Fruit fly (Drosophila melanogaster): Measurements from ENCODE around the gene CG13474.

Gene CG13474

dm6 chr3L:14712799-14713198, 15.9 kb upstream of the CG13474 start (continued):
- no peak for TF ChIP-seq Sry-δ (GFP tag; optimal IDR thresholded peaks at IDR 0.05)
- no peak for TF ChIP-seq prd (optimal IDR thresholded peaks at IDR 0.05)
- no peak for TF ChIP-seq prd (GFP tag; IDR thresholded peaks at IDR 0.05)
- TF ChIP-seq dan (GFP tag; IDR thresholded peaks at IDR 0.05) = no peak
- TF ChIP-seq rib (GFP tag; IDR thresholded peaks at IDR 0.05) = no peak
- peak; percentile 3 for TF ChIP-seq CG12071 (GFP tag; optimal IDR thresholded peaks at IDR 0.05)
- peak; percentile 89 for TF ChIP-seq exex (tag; optimal IDR thresholded peaks at IDR 0.05)
- no peak for TF ChIP-seq CG8924 (tag; optimal IDR thresholded peaks at IDR 0.05)

- TF ChIP-seq CG33213 (GFP tag; optimal IDR thresholded peaks at IDR 0.05) (peak; percentile 55), mirr (GFP tag; optimal IDR thresholded peaks at IDR 0.05) (peak; percentile 65), CG8089 (GFP tag; optimal IDR thresholded peaks at IDR 0.05) (peak; percentile 5), CG13894 (tag; optimal IDR thresholded peaks at IDR 0.05) (peak; percentile 45), CG11504 (tag; optimal IDR thresholded peaks at IDR 0.05) (peak; percentile 46), Antp (GFP tag; optimal IDR thresholded peaks at IDR 0.05) (peak; percentile 15), jing (GFP tag; optimal IDR thresholded peaks at IDR 0.05) (no peak), CG17829 (tag; optimal IDR thresholded peaks at IDR 0.05) (no peak), CG10209 (GFP tag; optimal IDR thresholded peaks at IDR 0.05) (peak; percentile 56), Tbp (GFP tag; optimal IDR thresholded peaks at IDR 0.05) (no peak), Jarid2 (GFP tag; optimal IDR thresholded peaks at IDR 0.05) (peak; percentile 19), CG9727 (GFP tag; optimal IDR thresholded peaks at IDR 0.05) (peak; percentile 25), Ravus (GFP tag; IDR thresholded peaks at IDR 0.05) (no peak), klu (GFP tag; IDR thresholded peaks at IDR 0.05) (no peak), tap (tag; optimal IDR thresholded peaks at IDR 0.05) (no peak), CG9876 (GFP tag; optimal IDR thresholded peaks at IDR 0.05) (peak; percentile 40), ase (GFP tag; IDR thresholded peaks at IDR 0.05) (no peak), CG9817 (tag; optimal IDR thresholded peaks at IDR 0.05) (peak; percentile 25), B-H1 (GFP tag; IDR thresholded peaks at IDR 0.05) (peak; percentile 18; the same call in 1 of the 3 replicates), Blimp-1 (GFP tag; optimal IDR thresholded peaks at IDR 0.05) (peak; percentile 64), CG7745 (tag; optimal IDR thresholded peaks at IDR 0.05) (no peak), CG8765 (GFP tag; IDR thresholded peaks at IDR 0.05) (no peak), CG10321 (GFP tag; IDR thresholded peaks at IDR 0.05) (peak; percentile 67; the same call in 1 of the 2 replicates), lov (optimal IDR thresholded peaks at IDR 0.05) (no peak), lov (GFP tag; IDR thresholded peaks at IDR 0.05) (no peak), CG12769 (tag; optimal IDR thresholded peaks at IDR 0.05) (peak; percentile 54), bab2 (GFP tag; optimal IDR thresholded peaks at IDR 0.05) (peak; percentile 71), CG3281 (GFP tag; optimal IDR thresholded peaks at IDR 0.05) (peak; percentile 65), CHES-1-like (GFP tag; optimal IDR thresholded peaks at IDR 0.05) (peak; percentile 62), ATbp (GFP tag; optimal IDR thresholded peaks at IDR 0.05) (peak; percentile 46), nau (GFP tag; optimal IDR thresholded peaks at IDR 0.05) (peak; percentile 14), unpg (GFP tag; optimal IDR thresholded peaks at IDR 0.05) (peak; percentile 33), CG2875 (GFP tag; optimal IDR thresholded peaks at IDR 0.05) (peak; percentile 1), odd (GFP tag; optimal IDR thresholded peaks at IDR 0.05) (peak; percentile 40), HLH3B (GFP tag; IDR thresholded peaks at IDR 0.05) (peak; percentile 36; the same call in 1 of the 2 replicates), fu2 (GFP tag; optimal IDR thresholded peaks at IDR 0.05) (peak; percentile 1), H15 (GFP tag; IDR thresholded peaks at IDR 0.05) (no peak), CG18619 (GFP tag; optimal IDR thresholded peaks at IDR 0.05) (peak; percentile 50), schlank (tag; optimal IDR thresholded peaks at IDR 0.05) (peak; percentile 69), gem (tag; optimal IDR thresholded peaks at IDR 0.05) (peak; percentile 54), lilli (GFP tag; optimal IDR thresholded peaks at IDR 0.05) (peak; percentile 30), CG18476 (GFP tag; optimal IDR thresholded peaks at IDR 0.05) (peak; percentile 41), eyg (GFP tag; optimal IDR thresholded peaks at IDR 0.05) (peak; percentile 49)
These were observed 11.1 kb upstream of the CG13474 start for dm6 chr3L:14708053-14708452.

All from whole organism, embryonic.